Fruit fly (Drosophila melanogaster) whole organism, embryonic: Measurements from ENCODE around the gene mRpL46.

Experiments used
- Awh ChIP-seq: fragments of 200-800 bp; sonication (Bioruptor generic); IDR thresholded peaks from 2 replicates; pipeline ENCODE4, ENCODE4 v1.3.6; 2022; ENCODE audit warnings: missing biosample characterization, missing genetic modification characterization
- BEAF-32 ChIP-seq: fragments of 200-800 bp; sonication (Bioruptor generic); optimal IDR thresholded peaks from 3 replicates; lab custom pipeline; 2017; ENCODE audit warnings: missing biosample characterization, missing genetic modification characterization, mild to moderate bottlenecking, moderate library complexity, missing genetic modification reagents
- Bteb2 ChIP-seq: fragments of 200-800 bp; sonication (Bioruptor generic); optimal IDR thresholded peaks from 2 replicates; lab custom pipeline; 2016; ENCODE audit warnings: missing biosample characterization, missing genetic modification characterization
- CG10274 ChIP-seq: fragments of 200-800 bp; sonication (Bioruptor generic); optimal IDR thresholded peaks from 3 replicates; lab custom pipeline; 2017; ENCODE audit warnings: missing biosample characterization, mild to moderate bottlenecking, missing genetic modification characterization
- CG10462 ChIP-seq: fragments of 200-800 bp; sonication (Bioruptor generic); optimal IDR thresholded peaks from 2 replicates; lab custom pipeline; 2016; ENCODE audit warnings: missing biosample characterization, missing genetic modification characterization
- CG10543 ChIP-seq: fragments of 200-800 bp; sonication (Bioruptor generic); optimal IDR thresholded peaks from 3 replicates; lab custom pipeline; 2017; ENCODE audit warnings: missing biosample characterization, mild to moderate bottlenecking, missing genetic modification characterization, moderate library complexity
- CG12769 ChIP-seq: fragments of 200-800 bp; sonication (Bioruptor generic); optimal IDR thresholded peaks from 2 replicates; lab custom pipeline; 2019; ENCODE audit warnings: missing biosample characterization, mild to moderate bottlenecking, missing genetic modification characterization, moderate library complexity
- CG13894 ChIP-seq: fragments of 200-800 bp; sonication (Bioruptor generic); optimal IDR thresholded peaks from 3 replicates; lab custom pipeline; 2018; ENCODE audit warnings: missing biosample characterization, mild to moderate bottlenecking, missing genetic modification characterization, moderate library complexity
- CG15269 ChIP-seq: fragments of 200-800 bp; sonication (Bioruptor generic); optimal IDR thresholded peaks from 2 replicates; lab custom pipeline; 2018; ENCODE audit warnings: missing biosample characterization, mild to moderate bottlenecking, missing genetic modification characterization, moderate library complexity
- CG15479 ChIP-seq: fragments of 200-800 bp; sonication (Bioruptor generic); optimal IDR thresholded peaks from 3 replicates; lab custom pipeline; 2019; ENCODE audit warnings: missing biosample characterization, mild to moderate bottlenecking, missing genetic modification characterization, moderate library complexity
- CG17612 ChIP-seq: fragments of 200-800 bp; sonication (Bioruptor generic); IDR thresholded peaks from 2 replicates; pipeline ENCODE4 v1.3.6; 2022; ENCODE audit warnings: missing biosample characterization, missing genetic modification characterization
- CG2120 ChIP-seq: fragments of 200-800 bp; sonication (Bioruptor generic); optimal IDR thresholded peaks from 3 replicates; lab custom pipeline; 2016; ENCODE audit warnings: missing biosample characterization, missing genetic modification characterization
- CG2199 ChIP-seq: fragments of 200-800 bp; sonication (Bioruptor generic); IDR thresholded peaks from 3 replicates; pipeline ENCODE4 v1.3.6; 2022; ENCODE audit warnings: missing biosample characterization, missing genetic modification characterization
- CG4360 ChIP-seq: fragments of 200-800 bp; sonication (Bioruptor generic); IDR thresholded peaks from 2 replicates; pipeline ENCODE4 v1.3.6; 2022; ENCODE audit warnings: missing biosample characterization, missing genetic modification characterization
- CG7357 ChIP-seq: fragments of 200-800 bp; sonication (Bioruptor generic); IDR thresholded peaks from 3 replicates; pipeline ENCODE4 v1.3.6; 2022; ENCODE audit warnings: missing biosample characterization, missing genetic modification characterization
- CG7745 ChIP-seq: fragments of 200-800 bp; sonication (Bioruptor generic); optimal IDR thresholded peaks from 2 replicates; lab custom pipeline; 2018; ENCODE audit warnings: missing biosample characterization, mild to moderate bottlenecking, missing genetic modification characterization, moderate library complexity
- CG8478 ChIP-seq: fragments of >200 bp; optimal IDR thresholded peaks from 2 replicates; lab custom pipeline; 2018
- CG8924 ChIP-seq: fragments of 200-800 bp; optimal IDR thresholded peaks from 3 replicates; lab custom pipeline; 2019; ENCODE audit warnings: missing biosample characterization, mild to moderate bottlenecking, missing genetic modification characterization, moderate library complexity
- CTCF ChIP-seq: fragments of 200-800 bp; sonication (Bioruptor generic); optimal IDR thresholded peaks from 2 replicates; lab custom pipeline; 2017; ENCODE audit warnings: missing biosample characterization, mild to moderate bottlenecking, missing genetic modification characterization, moderate library complexity
- CrebB ChIP-seq: fragments of 200-800 bp; sonication (Bioruptor generic); optimal IDR thresholded peaks from 3 replicates; lab custom pipeline; 2018; ENCODE audit warnings: missing biosample characterization, mild to moderate bottlenecking, missing genetic modification characterization
- ERR ChIP-seq: fragments of 200-800 bp; sonication (Bioruptor generic); optimal IDR thresholded peaks from 2 replicates; lab custom pipeline; 2016; ENCODE audit warnings: missing biosample characterization, missing genetic modification characterization
- Eip74EF ChIP-seq, 2 experiments: fragments of 200-800 bp in 1 of 2; fragments of >200 bp in 1 of 2; sonication (Bioruptor generic) in 1 of 2; optimal IDR thresholded peaks; 2 replicates each; lab custom pipeline; 2017 to 2019; ENCODE audit warnings: missing biosample characterization in 2 of 2, missing genetic modification characterization in 2 of 2, mild to moderate bottlenecking in 1 of 2, moderate library complexity in 1 of 2
- Elba2 ChIP-seq: fragments of 200-800 bp; sonication (Bioruptor generic); optimal IDR thresholded peaks from 3 replicates; lab custom pipeline; 2016; ENCODE audit warnings: missing biosample characterization, missing genetic modification characterization
- Ets65A ChIP-seq: fragments of 200-800 bp; sonication (Bioruptor generic); peaks from one replicate; lab custom pipeline; 2016; ENCODE audit warnings: missing biosample characterization, missing genetic modification characterization
- Ets97D ChIP-seq: fragments of 200-800 bp; sonication (Bioruptor generic); optimal IDR thresholded peaks from 3 replicates; lab custom pipeline; 2016; ENCODE audit warnings: missing biosample characterization, missing genetic modification characterization
- Hr3 ChIP-seq: fragments of 200-800 bp; sonication (Bioruptor generic); optimal IDR thresholded peaks from 3 replicates; lab custom pipeline; 2016; ENCODE audit warnings: missing biosample characterization, missing genetic modification characterization
- PHDP ChIP-seq: fragments of 200-800 bp; sonication (Bioruptor generic); optimal IDR thresholded peaks from 3 replicates; lab custom pipeline; 2018; ENCODE audit warnings: missing biosample characterization, mild to moderate bottlenecking, missing genetic modification characterization, moderate library complexity
- Rfx ChIP-seq: fragments of 200-800 bp; sonication (Bioruptor generic); IDR thresholded peaks from 2 replicates; pipeline ENCODE4 v1.3.6; 2022; ENCODE audit warnings: missing biosample characterization, missing genetic modification characterization
- Sox102F ChIP-seq: fragments of 200-800 bp; sonication (Bioruptor generic); optimal IDR thresholded peaks from 2 replicates; lab custom pipeline; 2018; ENCODE audit warnings: missing biosample characterization, mild to moderate bottlenecking, missing genetic modification characterization, moderate library complexity
- amos ChIP-seq: fragments of 200-800 bp; sonication (Bioruptor generic); IDR thresholded peaks from 2 replicates; pipeline ENCODE4 v1.3.6; 2022; ENCODE audit warnings: missing biosample characterization, missing genetic modification characterization; ENCODE audit not compliant: partially characterized antibody
- cato ChIP-seq: fragments of 200-800 bp; sonication (Bioruptor generic); optimal IDR thresholded peaks from 2 replicates; lab custom pipeline; 2016; ENCODE audit warnings: missing biosample characterization, missing genetic modification characterization, borderline replicate concordance
- chinmo ChIP-seq: fragments of 200-800 bp; sonication (Bioruptor generic); IDR thresholded peaks from 4 replicates; pipeline ENCODE4 v1.3.6; 2022; ENCODE audit warnings: missing biosample characterization, missing genetic modification characterization; ENCODE audit not compliant: partially characterized antibody
- chn ChIP-seq: fragments of 200-800 bp; sonication (Bioruptor generic); optimal IDR thresholded peaks from 2 replicates; lab custom pipeline; 2016; ENCODE audit warnings: missing biosample characterization, missing genetic modification characterization
- cwo ChIP-seq: fragments of 200-800 bp; sonication (Bioruptor generic); optimal IDR thresholded peaks from 3 replicates; lab custom pipeline; 2017; ENCODE audit warnings: missing biosample characterization, missing genetic modification characterization, mild to moderate bottlenecking, moderate library complexity, missing genetic modification reagents
- dmrt11E ChIP-seq: fragments of 200-800 bp; sonication (Bioruptor generic); optimal IDR thresholded peaks from 3 replicates; lab custom pipeline; 2018; ENCODE audit warnings: missing biosample characterization, mild to moderate bottlenecking, missing genetic modification characterization, moderate library complexity
- ewg ChIP-seq: fragments of 200-800 bp; sonication (Bioruptor generic); optimal IDR thresholded peaks from 3 replicates; lab custom pipeline; 2017; ENCODE audit warnings: mild to moderate bottlenecking, missing biosample characterization, missing genetic modification reagents, missing genetic modification characterization
- exex ChIP-seq: fragments of 200-800 bp; sonication (Bioruptor generic); optimal IDR thresholded peaks from 4 replicates; lab custom pipeline; 2018; ENCODE audit warnings: missing biosample characterization, mild to moderate bottlenecking, missing genetic modification characterization, moderate library complexity
- ftz-f1 ChIP-seq: fragments of 200-800 bp; sonication (Bioruptor generic); optimal IDR thresholded peaks from 2 replicates; lab custom pipeline; 2016; ENCODE audit warnings: missing biosample characterization, missing genetic modification characterization
- gt ChIP-seq: fragments of 200-800 bp; sonication (Bioruptor generic); IDR thresholded peaks from 2 replicates; pipeline ENCODE4 v1.3.6; 2022; ENCODE audit warnings: missing biosample characterization, missing genetic modification characterization
- lab ChIP-seq: fragments of 200-800 bp; sonication (Bioruptor generic); optimal IDR thresholded peaks from 3 replicates; lab custom pipeline; 2017; ENCODE audit warnings: missing biosample characterization, missing genetic modification characterization, mild to moderate bottlenecking, moderate library complexity, missing genetic modification reagents
- lbe ChIP-seq: fragments of 200-800 bp; sonication (Bioruptor generic); optimal IDR thresholded peaks from 2 replicates; lab custom pipeline; 2016; ENCODE audit warnings: missing biosample characterization, mild to moderate bottlenecking, missing genetic modification characterization
- oc ChIP-seq: fragments of 200-800 bp; sonication (Bioruptor generic); optimal IDR thresholded peaks from 2 replicates; lab custom pipeline; 2018; ENCODE audit warnings: missing biosample characterization, mild to moderate bottlenecking, missing genetic modification characterization, moderate library complexity
- pros ChIP-seq: fragments of 200-800 bp; sonication (Bioruptor generic); optimal IDR thresholded peaks from 3 replicates; lab custom pipeline; 2019; ENCODE audit warnings: missing biosample characterization, mild to moderate bottlenecking, missing genetic modification characterization, moderate library complexity
- sug ChIP-seq: fragments of 200-800 bp; optimal IDR thresholded peaks from 2 replicates; lab custom pipeline; 2019; ENCODE audit warnings: missing biosample characterization, mild to moderate bottlenecking, missing genetic modification characterization, moderate library complexity
- tna ChIP-seq: fragments of 200-800 bp; sonication (Bioruptor generic); IDR thresholded peaks from 2 replicates; pipeline ENCODE4 v1.3.6; 2022; ENCODE audit warnings: missing biosample characterization, missing genetic modification characterization; ENCODE audit not compliant: partially characterized antibody
- vvl ChIP-seq: fragments of 200-800 bp; sonication (Bioruptor generic); IDR thresholded peaks from 2 replicates; pipeline ENCODE4 v1.3.6; 2022; ENCODE audit warnings: missing biosample characterization, missing genetic modification characterization
- wor ChIP-seq: fragments of 200-800 bp; sonication (Bioruptor generic); IDR thresholded peaks from 2 replicates; pipeline ENCODE4 v1.3.6; 2022; ENCODE audit warnings: missing biosample characterization, missing genetic modification characterization
- z ChIP-seq: fragments of 200-800 bp; sonication (Bioruptor generic); IDR thresholded peaks from 3 replicates; pipeline ENCODE4 v1.3.6; 2022; ENCODE audit warnings: missing biosample characterization, missing genetic modification characterization

mRpL46 gene

DNA sequence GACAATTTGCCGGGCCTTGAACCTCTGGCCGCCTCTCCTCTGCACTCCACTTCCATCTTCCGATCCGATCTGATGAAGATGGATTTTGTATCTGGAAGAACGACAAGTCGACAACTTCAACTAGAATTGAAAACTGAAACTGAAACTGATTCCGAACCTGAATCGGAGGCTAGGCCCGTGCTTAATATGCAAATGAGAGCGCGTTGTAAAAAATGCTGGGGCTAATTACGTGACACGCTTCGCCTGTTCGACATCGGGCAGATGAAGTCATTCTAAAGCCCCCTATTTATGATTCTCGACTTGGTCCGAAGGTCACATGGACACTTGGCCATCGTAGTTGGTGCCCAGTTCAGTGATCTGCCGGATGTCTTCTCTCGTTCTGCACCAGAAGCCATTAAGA lies 39.4 kb downstream of the mRpL46 start (continued):
- TF ChIP-seq tna: no peak
- no peak for TF ChIP-seq CrebB (tag; lab: Kevin White, UChicago)
- no peak for TF ChIP-seq ewg (GFP tag; lab: Kevin White, UChicago)
- TF ChIP-seq vvl (GFP tag; lab: Robert Waterston, UW): 0 out of 2 replicates have a peak, but pooled peaks have one; percentile 18
- TF ChIP-seq dmrt11E (tag; lab: Kevin White, UChicago): no peak
- no peak for TF ChIP-seq Hr3 (GFP tag; lab: Kevin White, UChicago)
- TF ChIP-seq exex (tag; lab: Kevin White, UChicago): no peak
- 0 out of 3 replicates have a peak, but pooled peaks have one; percentile 12 for TF ChIP-seq z (GFP tag; lab: Robert Waterston, UW)
- TF ChIP-seq Ets97D (GFP tag; lab: Kevin White, UChicago): no peak
- no peak for TF ChIP-seq ERR (GFP tag; lab: Kevin White, UChicago)
- no peak for TF ChIP-seq CTCF (GFP tag; lab: Kevin White, UChicago)
- no peak for TF ChIP-seq CG17612 (GFP tag; lab: Robert Waterston, UW)
- no peak for TF ChIP-seq CG8478 (lab: Kevin White, UChicago)
- no peak for TF ChIP-seq CG7357 (GFP tag; lab: Robert Waterston, UW)
- TF ChIP-seq CG12769 (tag; lab: Kevin White, UChicago): peak; percentile 26
- no peak for TF ChIP-seq BEAF-32 (GFP tag; lab: Kevin White, UChicago)

- TF ChIP-seq oc (tag; lab: Kevin White, UChicago) (peak; percentile 57), gt (GFP tag; lab: Robert Waterston, UW) (no peak), Eip74EF (GFP tag; optimal IDR thresholded peaks at IDR 0.05; lab: Kevin White, UChicago) (peak in 1 of 2 experiments; percentile 44), Awh (GFP tag; lab: Robert Waterston, UW) (peak; percentile 72; the same call in 1 of the 2 replicates), vvl (GFP tag; lab: Robert Waterston, UW) (peak; percentile 18; the same call in 1 of the 2 replicates)
Measured at dm6 chr3L:1817405-1817804, 40.2 kb downstream of the mRpL46 start.

DNA sequence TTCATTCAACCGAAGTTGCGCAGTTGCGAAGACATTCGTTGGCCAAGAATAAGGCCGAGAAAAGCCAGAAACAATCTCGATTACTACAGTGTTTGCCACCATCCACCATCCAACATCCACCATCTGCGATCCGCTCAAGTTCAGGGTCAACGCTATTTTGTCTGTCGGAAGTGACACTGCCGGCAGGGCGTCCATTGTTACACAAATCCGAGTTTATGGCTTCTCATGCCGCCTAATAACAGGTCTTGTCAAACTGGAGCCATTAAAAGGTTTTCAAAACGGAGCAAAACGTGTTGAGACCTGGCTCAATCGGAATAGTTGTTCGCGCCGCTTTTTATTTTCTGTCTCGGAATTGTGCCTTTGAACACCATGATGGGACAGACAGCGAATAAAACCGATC lies 41.6 kb downstream of the mRpL46 start:
- TF ChIP-seq cwo (GFP tag; lab: Kevin White, UChicago) (peak; percentile 25), CG15479 (GFP tag; lab: Kevin White, UChicago) (no peak), pros (GFP tag; lab: Kevin White, UChicago) (peak; percentile 5), sug (no peak), CG10274 (no peak), lab (GFP tag; lab: Kevin White, UChicago) (no peak), cato (GFP tag; lab: Kevin White, UChicago) (no peak), oc (tag; lab: Kevin White, UChicago) (peak; percentile 89), lbe (GFP tag; lab: Kevin White, UChicago) (no peak), CG2120 (no peak), PHDP (tag; lab: Kevin White, UChicago) (no peak), ftz-f1 (GFP tag; lab: Kevin White, UChicago) (peak; percentile 55), chn (no peak), CG4360 (GFP tag; lab: Robert Waterston, UW) (no peak), Elba2 (GFP tag; lab: Kevin White, UChicago) (no peak), wor (no peak), CG2199 (0 out of 3 replicates have a peak, but pooled peaks have one; percentile 23), CG8924 (tag; lab: Kevin White, UChicago) (no peak), CG8478 (lab: Kevin White, UChicago) (no peak), chinmo (GFP tag; lab: Robert Waterston, UW) (peak; percentile 96), CG10462 (GFP tag; lab: Kevin White, UChicago) (no peak), Ets65A (GFP tag; lab: Kevin White, UChicago) (no peak), CG13894 (peak; percentile 59), Rfx (GFP tag; lab: Robert Waterston, UW) (no peak), Bteb2 (no peak), CG15269 (tag; lab: Kevin White, UChicago) (peak; percentile 67), CG7745 (tag; lab: Kevin White, UChicago) (no peak), amos (GFP tag; lab: Robert Waterston, UW) (no peak), CG10543 (GFP tag; lab: Kevin White, UChicago) (peak; percentile 10), Sox102F (GFP tag; lab: Kevin White, UChicago) (peak; percentile 7)
